Fruit fly (Drosophila melanogaster) whole organism, embryonic: ENCODE results near the gene Tsp97E.

ENCODE experiments used
- B-H1 ChIP-seq: fragments of 200-800 bp; sonication (Bioruptor generic); IDR thresholded peaks from 3 replicates; pipeline ENCODE4 v1.3.6; 2022; ENCODE audit warnings: missing biosample characterization, missing genetic modification characterization
- BEAF-32 ChIP-seq: fragments of 200-800 bp; sonication (Bioruptor generic); optimal IDR thresholded peaks from 3 replicates; lab custom pipeline; 2017; ENCODE audit warnings: missing biosample characterization, missing genetic modification characterization, mild to moderate bottlenecking, moderate library complexity, missing genetic modification reagents
- BtbVII ChIP-seq: fragments of 200-800 bp; sonication (Bioruptor generic); optimal IDR thresholded peaks from 3 replicates; lab custom pipeline; 2017; ENCODE audit warnings: missing biosample characterization, mild to moderate bottlenecking, missing genetic modification characterization
- CG11093 ChIP-seq: fragments of 200-800 bp; sonication (Bioruptor generic); IDR thresholded peaks from 3 replicates; pipeline ENCODE4 v1.3.6; 2022; ENCODE audit warnings: missing biosample characterization, missing genetic modification characterization
- CG12391 ChIP-seq: fragments of 200-800 bp; sonication (Bioruptor generic); optimal IDR thresholded peaks from 3 replicates; lab custom pipeline; 2018; ENCODE audit warnings: missing biosample characterization, mild to moderate bottlenecking, missing genetic modification characterization, moderate library complexity
- CG13424 ChIP-seq: fragments of 200-800 bp; sonication (Bioruptor generic); optimal IDR thresholded peaks from 2 replicates; lab custom pipeline; 2019; ENCODE audit warnings: missing biosample characterization, mild to moderate bottlenecking, missing genetic modification characterization, moderate library complexity
- CG14667 ChIP-seq: fragments of 200-800 bp; sonication (Bioruptor generic); IDR thresholded peaks from 2 replicates; pipeline ENCODE4 v1.3.6; 2022; ENCODE audit warnings: missing biosample characterization, missing genetic modification characterization
- CG14710 ChIP-seq: fragments of 200-800 bp; sonication (Bioruptor generic); optimal IDR thresholded peaks from 3 replicates; lab custom pipeline; 2019; ENCODE audit warnings: missing biosample characterization, mild to moderate bottlenecking, missing genetic modification characterization, moderate library complexity
- CG14965 ChIP-seq: fragments of 200-800 bp; sonication (Bioruptor generic); optimal IDR thresholded peaks from 2 replicates; lab custom pipeline; 2016; ENCODE audit warnings: missing biosample characterization, missing genetic modification characterization, borderline replicate concordance
- CG15073 ChIP-seq: fragments of 200-800 bp; sonication (Bioruptor generic); optimal IDR thresholded peaks from 2 replicates; lab custom pipeline; 2016; ENCODE audit warnings: missing biosample characterization, missing genetic modification characterization
- CG15514 ChIP-seq: fragments of 200-800 bp; sonication (Bioruptor generic); optimal IDR thresholded peaks from 3 replicates; lab custom pipeline; 2017; ENCODE audit warnings: missing biosample characterization, missing genetic modification characterization, mild to moderate bottlenecking, moderate library complexity, missing genetic modification reagents
- CG17568 ChIP-seq: fragments of 200-800 bp; sonication (Bioruptor generic); optimal IDR thresholded peaks from 2 replicates; lab custom pipeline; 2018; ENCODE audit warnings: missing biosample characterization, mild to moderate bottlenecking, missing genetic modification characterization, moderate library complexity
- CG18262 ChIP-seq: fragments of 200-800 bp; optimal IDR thresholded peaks from 3 replicates; lab custom pipeline; 2019; ENCODE audit warnings: missing biosample characterization, mild to moderate bottlenecking, missing genetic modification characterization, moderate library complexity
- CG4328 ChIP-seq: fragments of 200-800 bp; sonication (Bioruptor generic); optimal IDR thresholded peaks from 3 replicates; lab custom pipeline; 2017; ENCODE audit warnings: missing biosample characterization, missing genetic modification reagents, missing genetic modification characterization
- CG4707 ChIP-seq: fragments of 200-800 bp; sonication (Bioruptor generic); optimal IDR thresholded peaks from 2 replicates; lab custom pipeline; 2018; ENCODE audit warnings: missing biosample characterization, mild to moderate bottlenecking, missing genetic modification characterization, moderate library complexity
- CG5245 ChIP-seq: fragments of 200-800 bp; sonication (Bioruptor generic); optimal IDR thresholded peaks from 3 replicates; lab custom pipeline; 2016; ENCODE audit warnings: missing biosample characterization, missing genetic modification characterization
- CG6689 ChIP-seq: fragments of 200-800 bp; sonication (Bioruptor generic); IDR thresholded peaks from 2 replicates; pipeline ENCODE4 v1.3.6; 2022; ENCODE audit warnings: missing biosample characterization, missing genetic modification characterization
- CG6791 ChIP-seq: fragments of 200-800 bp; sonication (Bioruptor generic); IDR thresholded peaks from 3 replicates; pipeline ENCODE4 v1.3.6; 2022; ENCODE audit warnings: missing biosample characterization, missing genetic modification characterization; ENCODE audit not compliant: partially characterized antibody
- CG7963 ChIP-seq: fragments of 200-800 bp; sonication (Bioruptor generic); IDR thresholded peaks from 3 replicates; pipeline ENCODE4 v1.3.6; 2022; ENCODE audit warnings: missing biosample characterization, missing genetic modification characterization; ENCODE audit not compliant: partially characterized antibody
- CG8290 ChIP-seq, 3 experiments: fragments of 200-800 bp; sonication (Bioruptor generic); optimal IDR thresholded peaks; 2 replicates each; lab custom pipeline; 2016 to 2019; ENCODE audit warnings: missing biosample characterization in 3 of 3, missing genetic modification characterization in 3 of 3, mild to moderate bottlenecking in 2 of 3, moderate library complexity in 1 of 3
- CG8478 ChIP-seq: fragments of >200 bp; optimal IDR thresholded peaks from 2 replicates; lab custom pipeline; 2018
- CG9609 ChIP-seq: fragments of 200-800 bp; sonication (Bioruptor generic); optimal IDR thresholded peaks from 3 replicates; lab custom pipeline; 2016; ENCODE audit warnings: missing biosample characterization, missing genetic modification characterization
- CG9876 ChIP-seq: fragments of 200-800 bp; sonication (Bioruptor generic); optimal IDR thresholded peaks from 2 replicates; lab custom pipeline; 2016; ENCODE audit warnings: missing biosample characterization, missing genetic modification characterization
- D19B ChIP-seq: fragments of 200-800 bp; sonication (Bioruptor generic); optimal IDR thresholded peaks from 2 replicates; lab custom pipeline; 2017; ENCODE audit warnings: missing biosample characterization, mild to moderate bottlenecking, missing genetic modification characterization
- Elba2 ChIP-seq: fragments of 200-800 bp; sonication (Bioruptor generic); optimal IDR thresholded peaks from 3 replicates; lab custom pipeline; 2016; ENCODE audit warnings: missing biosample characterization, missing genetic modification characterization
- Ets97D ChIP-seq: fragments of 200-800 bp; sonication (Bioruptor generic); optimal IDR thresholded peaks from 3 replicates; lab custom pipeline; 2016; ENCODE audit warnings: missing biosample characterization, missing genetic modification characterization
- HLHmδ ChIP-seq: fragments of 200-800 bp; sonication (Bioruptor generic); optimal IDR thresholded peaks from 2 replicates; lab custom pipeline; 2018; ENCODE audit warnings: missing biosample characterization, mild to moderate bottlenecking, missing genetic modification characterization, moderate library complexity
- Hr51 ChIP-seq, 2 experiments: fragments of 200-800 bp; sonication (Bioruptor generic); optimal IDR thresholded peaks; 2 replicates in 1 of 2; 3 replicates in 1 of 2; lab custom pipeline; 2016 to 2018; ENCODE audit warnings: missing biosample characterization in 2 of 2, missing genetic modification characterization in 2 of 2, mild to moderate bottlenecking in 1 of 2, moderate library complexity in 1 of 2
- Hsf ChIP-seq: fragments of 200-800 bp; sonication (Bioruptor generic); optimal IDR thresholded peaks from 3 replicates; lab custom pipeline; 2016; ENCODE audit warnings: missing biosample characterization, missing genetic modification characterization
- MTF-1 ChIP-seq: fragments of 200-800 bp; sonication (Bioruptor generic); optimal IDR thresholded peaks from 2 replicates; lab custom pipeline; 2018; ENCODE audit warnings: missing biosample characterization, mild to moderate bottlenecking, missing genetic modification characterization, borderline replicate concordance
- Max ChIP-seq: fragments of 200-800 bp; sonication (Bioruptor generic); optimal IDR thresholded peaks from 2 replicates; lab custom pipeline; 2016; ENCODE audit warnings: missing biosample characterization, mild to moderate bottlenecking, missing genetic modification characterization
- Optix ChIP-seq: fragments of 200-800 bp; sonication (Bioruptor generic); IDR thresholded peaks from 3 replicates; pipeline ENCODE4 v1.3.6; 2022; ENCODE audit warnings: missing biosample characterization, missing genetic modification characterization
- Sox102F ChIP-seq: fragments of 200-800 bp; sonication (Bioruptor generic); optimal IDR thresholded peaks from 2 replicates; lab custom pipeline; 2018; ENCODE audit warnings: missing biosample characterization, mild to moderate bottlenecking, missing genetic modification characterization, moderate library complexity
- Xrp1 ChIP-seq: fragments of 200-800 bp; sonication (Bioruptor generic); IDR thresholded peaks from 2 replicates; pipeline ENCODE4 v1.3.6; 2022; ENCODE audit warnings: missing biosample characterization, missing genetic modification characterization
- amos ChIP-seq: fragments of 200-800 bp; sonication (Bioruptor generic); IDR thresholded peaks from 2 replicates; pipeline ENCODE4 v1.3.6; 2022; ENCODE audit warnings: missing biosample characterization, missing genetic modification characterization; ENCODE audit not compliant: partially characterized antibody
- cad ChIP-seq: fragments of >200 bp; optimal IDR thresholded peaks from 2 replicates; lab custom pipeline; 2017; ENCODE audit warnings: missing biosample characterization, missing genetic modification characterization
- crc ChIP-seq: fragments of 200-800 bp; sonication (Bioruptor generic); optimal IDR thresholded peaks from 2 replicates; lab custom pipeline; 2016; ENCODE audit warnings: missing biosample characterization, missing genetic modification characterization
- dimm ChIP-seq: fragments of 200-800 bp; sonication (Bioruptor generic); IDR thresholded peaks from 2 replicates; pipeline ENCODE4 v1.3.6; 2022; ENCODE audit warnings: missing biosample characterization, missing genetic modification characterization
- exex ChIP-seq: fragments of 200-800 bp; sonication (Bioruptor generic); optimal IDR thresholded peaks from 4 replicates; lab custom pipeline; 2018; ENCODE audit warnings: missing biosample characterization, mild to moderate bottlenecking, missing genetic modification characterization, moderate library complexity
- fd102C ChIP-seq: fragments of 200-800 bp; sonication (Bioruptor generic); optimal IDR thresholded peaks from 2 replicates; lab custom pipeline; 2018; ENCODE audit warnings: missing biosample characterization, mild to moderate bottlenecking, missing genetic modification characterization, moderate library complexity
- gem ChIP-seq: fragments of 200-800 bp; sonication (Bioruptor generic); optimal IDR thresholded peaks from 2 replicates; lab custom pipeline; 2019; ENCODE audit warnings: missing biosample characterization, mild to moderate bottlenecking, missing genetic modification characterization, moderate library complexity
- insv ChIP-seq, 2 experiments: fragments of 200-800 bp; sonication (Bioruptor generic); optimal IDR thresholded peaks; 3 replicates each; lab custom pipeline; 2016 to 2018; ENCODE audit warnings: missing biosample characterization in 2 of 2, missing genetic modification characterization in 2 of 2
- lmd ChIP-seq: fragments of 200-800 bp; sonication (Bioruptor generic); IDR thresholded peaks from 2 replicates; pipeline ENCODE4 v1.3.6; 2022; ENCODE audit warnings: missing biosample characterization, missing genetic modification characterization
- mld ChIP-seq: fragments of 200-800 bp; sonication (Bioruptor generic); IDR thresholded peaks from 3 replicates; pipeline ENCODE4 v1.3.6; 2022; ENCODE audit warnings: missing biosample characterization, missing genetic modification characterization; ENCODE audit not compliant: partially characterized antibody
- pfk ChIP-seq: fragments of 200-800 bp; sonication (Bioruptor generic); optimal IDR thresholded peaks from 2 replicates; lab custom pipeline; 2018; ENCODE audit warnings: missing biosample characterization, mild to moderate bottlenecking, missing genetic modification characterization, moderate library complexity
- prd ChIP-seq, 3 experiments: fragments of >200 bp in 2 of 3; fragments of 200-800 bp in 1 of 3; sonication (Bioruptor generic) in 1 of 3; optimal IDR thresholded peaks in 2 of 3; IDR thresholded peaks in 1 of 3; 2 replicates in 2 of 3; 3 replicates in 1 of 3; pipeline versions ENCODE4 v1.3.6 to Lab custom; 2017 to 2022; ENCODE audit warnings: missing biosample characterization in 1 of 3, missing genetic modification characterization in 1 of 3
- row ChIP-seq: fragments of 200-800 bp; sonication (Bioruptor generic); IDR thresholded peaks from 3 replicates; pipeline ENCODE4 v1.3.6; 2022; ENCODE audit warnings: missing biosample characterization, missing genetic modification characterization
- vnd ChIP-seq: fragments of 200-800 bp; sonication (Bioruptor generic); IDR thresholded peaks from 3 replicates; pipeline ENCODE4 v1.3.6; 2022; ENCODE audit warnings: missing biosample characterization, missing genetic modification characterization; ENCODE audit not compliant: partially characterized antibody

Tsp97E gene

DNA sequence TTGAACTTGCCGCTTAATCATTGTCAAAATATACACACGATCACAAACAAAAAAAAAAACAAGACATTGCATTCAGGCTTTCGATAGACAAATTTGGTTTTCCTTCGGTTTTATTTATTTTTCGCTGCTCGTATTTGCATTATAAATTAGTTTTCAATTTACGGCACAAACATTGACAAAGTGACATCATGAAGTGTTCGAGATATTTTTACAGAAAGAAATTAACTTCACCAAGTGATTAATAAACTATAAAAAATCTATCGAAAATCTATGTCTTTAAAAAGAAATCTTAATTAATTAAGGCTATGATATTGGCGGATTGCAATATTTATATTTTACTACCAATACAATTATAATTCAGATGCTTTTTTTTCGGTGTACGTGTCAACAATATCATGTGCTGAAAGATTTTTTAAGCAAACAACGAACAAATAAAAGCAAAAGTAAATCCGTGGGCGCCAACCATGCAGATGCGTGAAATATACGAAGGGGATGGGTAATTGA, 40.7 kb downstream of the Tsp97E start (continued):
- TF ChIP-seq CG7963 (no peak), MTF-1 (GFP tag; lab: Kevin White, UChicago) (peak; percentile 10), CG11093 (GFP tag; lab: Robert Waterston, UW) (0 out of 3 replicates have a peak, but pooled peaks have one; percentile 11), Ets97D (peak; percentile 41), cad (GFP tag; lab: Kevin White, UChicago) (no peak), crc (GFP tag; lab: Kevin White, UChicago) (no peak), fd102C (GFP tag; lab: Kevin White, UChicago) (no peak), D19B (GFP tag; lab: Kevin White, UChicago) (no peak), Hr51 (GFP tag; optimal IDR thresholded peaks at IDR 0.05; lab: Kevin White, UChicago) (peak in 1 of 2 experiments; percentile 36), pfk (GFP tag; lab: Kevin White, UChicago) (no peak), mld (no peak), CG5245 (no peak), CG18262 (peak; percentile 63), CG15514 (GFP tag; lab: Kevin White, UChicago) (peak; percentile 29), CG14710 (tag; lab: Kevin White, UChicago) (peak; percentile 25), CG4328 (GFP tag; lab: Kevin White, UChicago) (peak; percentile 46), Sox102F (GFP tag; lab: Kevin White, UChicago) (peak; percentile 60), Max (peak; percentile 26), exex (tag; lab: Kevin White, UChicago) (peak; percentile 41), CG9609 (GFP tag; lab: Kevin White, UChicago) (no peak), CG6689 (GFP tag; lab: Robert Waterston, UW) (0 out of 2 replicates have a peak, but pooled peaks have one; percentile 26), CG13424 (tag; lab: Kevin White, UChicago) (peak; percentile 44), prd (optimal IDR thresholded peaks at IDR 0.05; lab: Kevin White, UChicago) (no peak), prd (GFP tag; IDR thresholded peaks at IDR 0.05; lab: Robert Waterston, UW) (peak; percentile 52; the same call in 2 of the 3 replicates), BtbVII (GFP tag; lab: Kevin White, UChicago) (peak; percentile 77), dimm (GFP tag; lab: Robert Waterston, UW) (no peak), gem (tag; lab: Kevin White, UChicago) (peak; percentile 73), row (GFP tag; lab: Robert Waterston, UW) (0 out of 3 replicates have a peak, but pooled peaks have one; percentile 14), CG9876 (GFP tag; lab: Kevin White, UChicago) (no peak), CG6791 (GFP tag; lab: Robert Waterston, UW) (no peak), Elba2 (no peak), CG8478 (no peak), BEAF-32 (GFP tag; lab: Kevin White, UChicago) (no peak), B-H1 (GFP tag; lab: Robert Waterston, UW) (no peak), CG4707 (GFP tag; lab: Kevin White, UChicago) (no peak), CG17568 (GFP tag; lab: Kevin White, UChicago) (peak; percentile 53), CG8290 (GFP tag; optimal IDR thresholded peaks at IDR 0.05; lab: Kevin White, UChicago) (no peak), CG8290 (tag; optimal IDR thresholded peaks at IDR 0.05; lab: Kevin White, UChicago) (no peak), vnd (GFP tag; lab: Robert Waterston, UW) (no peak), insv (GFP tag; optimal IDR thresholded peaks at IDR 0.05; lab: Kevin White, UChicago) (no peak), HLHmδ (GFP tag; lab: Kevin White, UChicago) (no peak), lmd (GFP tag; lab: Robert Waterston, UW) (peak; percentile 44; the same call in 1 of the 2 replicates), CG14965 (GFP tag; lab: Kevin White, UChicago) (no peak), Optix (GFP tag; lab: Robert Waterston, UW) (no peak), CG14667 (GFP tag; lab: Robert Waterston, UW) (no peak), Hsf (no peak), amos (GFP tag; lab: Robert Waterston, UW) (no peak), CG15073 (GFP tag; lab: Kevin White, UChicago) (no peak), Xrp1 (GFP tag; lab: Robert Waterston, UW) (no peak), CG12391 (tag; lab: Kevin White, UChicago) (peak; percentile 32)
